Fruit fly (Drosophila melanogaster) whole organism, prepupa: ENCODE results near the gene Srp9.

Source experiments
- CG10631 ChIP-seq: fragments of 200-800 bp; sonication (Bioruptor generic); optimal IDR thresholded peaks from 2 replicates; lab custom pipeline; 2016; ENCODE audit warnings: missing biosample characterization, missing genetic modification characterization
- CG10669 ChIP-seq: fragments of 200-800 bp; sonication (Bioruptor generic); optimal IDR thresholded peaks from 3 replicates; lab custom pipeline; 2018; ENCODE audit warnings: missing biosample characterization, mild to moderate bottlenecking, missing genetic modification characterization, moderate library complexity
- CG11294 ChIP-seq: fragments of 200-800 bp; sonication (Bioruptor generic); IDR thresholded peaks from 2 replicates; pipeline ENCODE4 v1.3.6; 2022; ENCODE audit warnings: missing biosample characterization, missing genetic modification characterization
- CG11902 ChIP-seq: fragments of 200-800 bp; sonication (Bioruptor generic); optimal IDR thresholded peaks from 3 replicates; lab custom pipeline; 2016; ENCODE audit warnings: missing biosample characterization, missing genetic modification characterization
- CG15336 ChIP-seq: fragments of 200-800 bp; sonication (Bioruptor generic); IDR thresholded peaks from 2 replicates; pipeline ENCODE4 v1.3.6; 2022; ENCODE audit warnings: missing biosample characterization, missing genetic modification characterization
- CG3032 ChIP-seq: fragments of 200-800 bp; optimal IDR thresholded peaks from 2 replicates; lab custom pipeline; 2019; ENCODE audit warnings: missing biosample characterization, mild to moderate bottlenecking, missing genetic modification characterization, moderate library complexity
- CG32006 ChIP-seq: fragments of 200-800 bp; sonication (Bioruptor generic); optimal IDR thresholded peaks from 3 replicates; lab custom pipeline; 2017; ENCODE audit warnings: missing biosample characterization, mild to moderate bottlenecking, missing genetic modification characterization
- CG34406 ChIP-seq: fragments of 200-800 bp; sonication (Bioruptor generic); optimal IDR thresholded peaks from 3 replicates; lab custom pipeline; 2016; ENCODE audit warnings: missing biosample characterization, missing genetic modification characterization
- CG3919 ChIP-seq: fragments of 200-800 bp; sonication (Bioruptor generic); optimal IDR thresholded peaks from 3 replicates; lab custom pipeline; 2016; ENCODE audit warnings: missing biosample characterization, missing genetic modification characterization
- CG4318 ChIP-seq: fragments of 200-800 bp; sonication (Bioruptor generic); optimal IDR thresholded peaks from 3 replicates; lab custom pipeline; 2017; ENCODE audit warnings: missing biosample characterization, mild to moderate bottlenecking, missing genetic modification characterization
- CG6163 ChIP-seq: fragments of 200-800 bp; sonication (Bioruptor generic); IDR thresholded peaks from 3 replicates; pipeline ENCODE4 v1.3.6; 2022; ENCODE audit warnings: missing biosample characterization, missing genetic modification characterization
- CG6276 ChIP-seq: fragments of 200-800 bp; sonication (Bioruptor generic); optimal IDR thresholded peaks from 2 replicates; lab custom pipeline; 2017; ENCODE audit warnings: missing biosample characterization, mild to moderate bottlenecking, missing genetic modification characterization
- CG6792 ChIP-seq: fragments of 200-800 bp; sonication (Bioruptor generic); optimal IDR thresholded peaks from 3 replicates; lab custom pipeline; 2016; ENCODE audit warnings: missing biosample characterization, missing genetic modification characterization
- CG6808 ChIP-seq: fragments of 200-800 bp; sonication (Bioruptor generic); optimal IDR thresholded peaks from 3 replicates; lab custom pipeline; 2017; ENCODE audit warnings: missing biosample characterization, missing genetic modification characterization, mild to moderate bottlenecking, moderate library complexity, missing genetic modification reagents
- CG7368 ChIP-seq: fragments of 200-800 bp; sonication (Bioruptor generic); optimal IDR thresholded peaks from 3 replicates; lab custom pipeline; 2016; ENCODE audit warnings: missing biosample characterization, missing genetic modification characterization
- CG8119 ChIP-seq: fragments of 200-800 bp; sonication (Bioruptor generic); IDR thresholded peaks from 3 replicates; pipeline ENCODE4 v1.3.6; 2022; ENCODE audit warnings: missing biosample characterization, missing genetic modification characterization
- CG9139 ChIP-seq: fragments of 200-800 bp; sonication (Bioruptor generic); optimal IDR thresholded peaks from 3 replicates; lab custom pipeline; 2017; ENCODE audit warnings: missing biosample characterization, mild to moderate bottlenecking, missing genetic modification characterization
- Eip75B ChIP-seq: fragments of 200-800 bp; sonication (Bioruptor generic); optimal IDR thresholded peaks from 3 replicates; lab custom pipeline; 2016; ENCODE audit warnings: missing biosample characterization, missing genetic modification characterization
- Eip78C ChIP-seq: fragments of 200-800 bp; sonication (Bioruptor generic); peaks from one replicate; lab custom pipeline; 2016; ENCODE audit warnings: missing biosample characterization, missing genetic modification characterization
- Eip93F ChIP-seq: fragments of 200-800 bp; sonication (Bioruptor generic); optimal IDR thresholded peaks from 2 replicates; lab custom pipeline; 2016; ENCODE audit warnings: missing biosample characterization, mild to moderate bottlenecking, missing genetic modification characterization
- Ets21C ChIP-seq: fragments of 200-800 bp; sonication (Bioruptor generic); optimal IDR thresholded peaks from 3 replicates; lab custom pipeline; 2016; ENCODE audit warnings: missing biosample characterization, missing genetic modification characterization
- Ets96B ChIP-seq: fragments of 200-800 bp; optimal IDR thresholded peaks from 2 replicates; lab custom pipeline; 2019; ENCODE audit warnings: missing biosample characterization, mild to moderate bottlenecking, missing genetic modification characterization, moderate library complexity
- Gug ChIP-seq: fragments of 200-800 bp; sonication (Bioruptor generic); IDR thresholded peaks from 2 replicates; pipeline ENCODE4 v1.3.6; 2022; ENCODE audit warnings: missing biosample characterization, missing genetic modification characterization
- Hr38 ChIP-seq: sonication (Bioruptor generic); optimal IDR thresholded peaks from 2 replicates; lab custom pipeline; 2016; ENCODE audit warnings: missing biosample characterization, missing genetic modification characterization
- Hr4 ChIP-seq: fragments of 200-800 bp; sonication (Bioruptor generic); optimal IDR thresholded peaks from 3 replicates; lab custom pipeline; 2016; ENCODE audit warnings: missing biosample characterization, missing genetic modification characterization
- Smox ChIP-seq: fragments of 200-800 bp; sonication (Bioruptor generic); optimal IDR thresholded peaks from 3 replicates; lab custom pipeline; 2016; ENCODE audit warnings: missing biosample characterization, missing genetic modification characterization
- acj6 ChIP-seq: fragments of 200-800 bp; sonication (Bioruptor generic); optimal IDR thresholded peaks from 3 replicates; lab custom pipeline; 2016; ENCODE audit warnings: missing biosample characterization, missing genetic modification characterization
- fd59A ChIP-seq: fragments of 200-800 bp; sonication (Bioruptor generic); optimal IDR thresholded peaks from 2 replicates; lab custom pipeline; 2017; ENCODE audit warnings: missing biosample characterization, mild to moderate bottlenecking, missing genetic modification characterization, missing genetic modification reagents
- fkh ChIP-seq: fragments of 200-800 bp; sonication (Bioruptor generic); optimal IDR thresholded peaks from 3 replicates; lab custom pipeline; 2017; ENCODE audit warnings: missing biosample characterization, mild to moderate bottlenecking, missing genetic modification characterization, moderate library complexity
- lz ChIP-seq: fragments of 200-800 bp; sonication (Bioruptor generic); optimal IDR thresholded peaks from 3 replicates; lab custom pipeline; 2016; ENCODE audit warnings: missing biosample characterization, missing genetic modification characterization
- spab ChIP-seq: fragments of 200-800 bp; sonication (Bioruptor generic); optimal IDR thresholded peaks from 2 replicates; lab custom pipeline; 2017; ENCODE audit warnings: missing biosample characterization, mild to moderate bottlenecking, missing genetic modification characterization, missing genetic modification reagents
- svp ChIP-seq: fragments of 200-800 bp; sonication (Bioruptor generic); peaks from one replicate; lab custom pipeline; 2016; ENCODE audit warnings: missing biosample characterization, missing genetic modification characterization
- topi ChIP-seq: fragments of 200-800 bp; sonication (Bioruptor generic); optimal IDR thresholded peaks from 3 replicates; lab custom pipeline; 2016; ENCODE audit warnings: missing biosample characterization, missing genetic modification characterization
- vri ChIP-seq: fragments of 200-800 bp; sonication (Bioruptor generic); optimal IDR thresholded peaks from 3 replicates; lab custom pipeline; 2016; ENCODE audit warnings: missing biosample characterization, mild to moderate bottlenecking, missing genetic modification characterization

Gene Srp9

dm6 chr3L:7954967-7955366 is 18.8 kb downstream of the Srp9 start:
- TF ChIP-seq CG6163 (GFP tag; lab: Robert Waterston, UW) (no peak), fkh (no peak), CG15336 (no peak), CG34406 (GFP tag; lab: Kevin White, UChicago) (no peak), CG11294 (no peak), Ets96B (no peak), Eip75B (GFP tag; lab: Kevin White, UChicago) (no peak), CG10669 (GFP tag; lab: Kevin White, UChicago) (no peak), fd59A (GFP tag; lab: Kevin White, UChicago) (no peak), Hr38 (GFP tag; lab: Kevin White, UChicago) (no peak)
- TF ChIP-seq, all 60 proteins: peak for 0

DNA sequence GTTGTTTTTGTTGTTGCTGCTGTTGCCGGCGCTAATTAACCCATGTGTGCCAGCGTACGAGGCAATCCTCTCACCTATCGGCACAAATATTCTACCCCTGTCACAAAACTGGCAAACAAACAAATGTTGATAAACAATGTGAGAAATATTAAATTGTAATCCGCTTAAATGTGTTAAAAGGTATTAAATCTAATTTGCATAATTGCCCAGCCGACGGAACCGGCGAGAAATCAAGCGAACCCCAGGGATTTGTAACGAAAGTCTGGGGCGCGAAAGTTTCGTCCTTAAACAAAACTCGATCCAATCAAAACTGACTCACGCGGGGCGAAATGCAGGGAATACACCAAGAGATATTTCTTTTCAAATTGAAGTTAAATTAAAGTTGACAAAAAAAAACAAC is 20.5 kb downstream of the Srp9 start:
- no peak for TF ChIP-seq Eip93F (GFP tag; lab: Kevin White, UChicago)
- TF ChIP-seq CG7368 (GFP tag; lab: Kevin White, UChicago) = no peak
- no peak for TF ChIP-seq Gug (GFP tag; lab: Robert Waterston, UW)
- no peak for TF ChIP-seq CG9139 (GFP tag; lab: Kevin White, UChicago)
- no peak for TF ChIP-seq CG4318 (GFP tag; lab: Kevin White, UChicago)
- no peak for TF ChIP-seq Ets96B
- TF ChIP-seq Eip78C (GFP tag; lab: Kevin White, UChicago) = no peak
- TF ChIP-seq CG3919 = no peak
- TF ChIP-seq svp (GFP tag; lab: Kevin White, UChicago) = no peak
- no peak for TF ChIP-seq acj6 (GFP tag; lab: Kevin White, UChicago)
- TF ChIP-seq CG3032 = no peak
- no peak for TF ChIP-seq vri
- no peak for TF ChIP-seq Hr4
- TF ChIP-seq Smox (GFP tag; lab: Kevin White, UChicago) = no peak
- no peak for TF ChIP-seq CG6163 (GFP tag; lab: Robert Waterston, UW)
- no peak for TF ChIP-seq CG32006 (GFP tag; lab: Kevin White, UChicago)
- TF ChIP-seq CG6808 (GFP tag; lab: Kevin White, UChicago) = no peak

DNA sequence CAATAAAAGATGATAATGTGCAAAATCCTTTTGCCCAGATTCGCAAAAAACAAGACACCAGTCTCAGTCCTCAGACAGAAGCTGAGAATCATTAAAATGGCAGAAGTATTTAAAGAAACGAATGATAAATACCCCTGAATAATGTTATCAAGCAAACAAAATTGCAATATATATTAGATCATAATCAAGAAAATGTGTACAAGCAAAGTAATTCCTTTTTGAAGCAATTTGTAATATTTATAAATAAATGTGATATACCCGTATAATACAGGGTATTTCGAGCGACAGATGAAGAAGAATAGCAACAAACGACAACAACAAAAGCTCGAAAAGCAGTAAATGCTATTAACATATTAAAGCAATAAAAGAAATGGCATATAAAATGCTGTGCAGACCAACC is 21.9 kb downstream of the Srp9 start:
- no peak for TF ChIP-seq CG11902 (GFP tag; lab: Kevin White, UChicago)
- no peak for TF ChIP-seq CG6276 (GFP tag; lab: Kevin White, UChicago)
- no peak for TF ChIP-seq vri
- TF ChIP-seq topi = no peak
- peak; percentile 33 for TF ChIP-seq Eip78C (GFP tag; lab: Kevin White, UChicago)
- TF ChIP-seq CG10631 (GFP tag; lab: Kevin White, UChicago) = no peak
- no peak for TF ChIP-seq CG8119 (GFP tag; lab: Robert Waterston, UW)

- TF ChIP-seq Eip75B (GFP tag; lab: Kevin White, UChicago) = no peak
- TF ChIP-seq spab (GFP tag; lab: Kevin White, UChicago) = no peak
- TF ChIP-seq lz = no peak
- TF ChIP-seq Ets21C (GFP tag; lab: Kevin White, UChicago) = no peak
- no peak for TF ChIP-seq CG6792 (GFP tag; lab: Kevin White, UChicago)
Measured at dm6 chr3L:7958590-7959180, 22.5 kb downstream of the Srp9 start.
